Fruit fly (Drosophila melanogaster) whole organism, embryonic: ENCODE measurements around the gene Mul1.

Source experiments
- Antp ChIP-seq: fragments of 200-800 bp; sonication (Bioruptor generic); optimal IDR thresholded peaks from 3 replicates; lab custom pipeline; 2016; ENCODE audit warnings: missing biosample characterization, missing genetic modification characterization
- B-H1 ChIP-seq: fragments of 200-800 bp; sonication (Bioruptor generic); IDR thresholded peaks from 3 replicates; pipeline ENCODE4 v1.3.6; 2022; ENCODE audit warnings: missing biosample characterization, missing genetic modification characterization
- CG10209 ChIP-seq: fragments of 200-800 bp; sonication (Bioruptor generic); optimal IDR thresholded peaks from 3 replicates; lab custom pipeline; 2017; ENCODE audit warnings: missing biosample characterization, mild to moderate bottlenecking, missing genetic modification characterization, missing genetic modification reagents
- CG11504 ChIP-seq: fragments of 200-800 bp; sonication (Bioruptor generic); optimal IDR thresholded peaks from 3 replicates; lab custom pipeline; 2019; ENCODE audit warnings: missing biosample characterization, mild to moderate bottlenecking, missing genetic modification characterization, moderate library complexity
- CG12071 ChIP-seq: fragments of 200-800 bp; sonication (Bioruptor generic); optimal IDR thresholded peaks from 3 replicates; lab custom pipeline; 2018; ENCODE audit warnings: missing biosample characterization, mild to moderate bottlenecking, missing genetic modification characterization
- CG12659 ChIP-seq: fragments of 200-800 bp; sonication (Bioruptor generic); optimal IDR thresholded peaks from 3 replicates; lab custom pipeline; 2017; ENCODE audit warnings: mild to moderate bottlenecking, missing biosample characterization, missing genetic modification reagents, missing genetic modification characterization
- CG13894 ChIP-seq: fragments of 200-800 bp; sonication (Bioruptor generic); optimal IDR thresholded peaks from 3 replicates; lab custom pipeline; 2018; ENCODE audit warnings: missing biosample characterization, mild to moderate bottlenecking, missing genetic modification characterization, moderate library complexity
- CG14014 ChIP-seq: fragments of 200-800 bp; sonication (Bioruptor generic); IDR thresholded peaks from 2 replicates; pipeline ENCODE4 v1.3.6; 2022; ENCODE audit warnings: missing biosample characterization, missing genetic modification characterization
- CG15514 ChIP-seq: fragments of 200-800 bp; sonication (Bioruptor generic); optimal IDR thresholded peaks from 3 replicates; lab custom pipeline; 2017; ENCODE audit warnings: missing biosample characterization, missing genetic modification characterization, mild to moderate bottlenecking, moderate library complexity, missing genetic modification reagents
- CG15696 ChIP-seq: fragments of 200-800 bp; sonication (Bioruptor generic); optimal IDR thresholded peaks from 2 replicates; lab custom pipeline; 2019; ENCODE audit warnings: missing biosample characterization, mild to moderate bottlenecking, missing genetic modification characterization, moderate library complexity
- CG17359 ChIP-seq: fragments of 200-800 bp; sonication (Bioruptor generic); optimal IDR thresholded peaks from 3 replicates; lab custom pipeline; 2018; ENCODE audit warnings: missing biosample characterization, mild to moderate bottlenecking, missing genetic modification characterization, moderate library complexity
- CG17361 ChIP-seq: fragments of 200-800 bp; sonication (Bioruptor generic); IDR thresholded peaks from 3 replicates; pipeline ENCODE4 v1.3.6; 2022; ENCODE audit warnings: missing biosample characterization, missing genetic modification characterization
- CG2678 ChIP-seq: fragments of 200-800 bp; sonication (Bioruptor generic); optimal IDR thresholded peaks from 3 replicates; lab custom pipeline; 2019; ENCODE audit warnings: missing biosample characterization, mild to moderate bottlenecking, missing genetic modification characterization, moderate library complexity
- CG6689 ChIP-seq: fragments of 200-800 bp; sonication (Bioruptor generic); IDR thresholded peaks from 2 replicates; pipeline ENCODE4 v1.3.6; 2022; ENCODE audit warnings: missing biosample characterization, missing genetic modification characterization
- CG7839 ChIP-seq: fragments of 200-800 bp; sonication (Bioruptor generic); optimal IDR thresholded peaks from 3 replicates; lab custom pipeline; 2018; ENCODE audit warnings: missing biosample characterization, mild to moderate bottlenecking, missing genetic modification characterization, moderate library complexity
- CG8281 ChIP-seq: fragments of 200-800 bp; sonication (Bioruptor generic); optimal IDR thresholded peaks from 2 replicates; lab custom pipeline; 2018; ENCODE audit warnings: missing biosample characterization, mild to moderate bottlenecking, missing genetic modification characterization, moderate library complexity
- CG8478 ChIP-seq: fragments of >200 bp; optimal IDR thresholded peaks from 2 replicates; lab custom pipeline; 2018
- CG9727 ChIP-seq: fragments of 200-800 bp; sonication (Bioruptor generic); optimal IDR thresholded peaks from 3 replicates; lab custom pipeline; 2017; ENCODE audit warnings: missing biosample characterization, mild to moderate bottlenecking, missing genetic modification characterization
- Camta ChIP-seq: fragments of 200-800 bp; sonication (Bioruptor generic); optimal IDR thresholded peaks from 2 replicates; lab custom pipeline; 2016; ENCODE audit warnings: missing biosample characterization, missing genetic modification characterization
- CoRest ChIP-seq: fragments of 200-800 bp; sonication (Bioruptor generic); optimal IDR thresholded peaks from 3 replicates; lab custom pipeline; 2018; ENCODE audit warnings: missing biosample characterization, mild to moderate bottlenecking, missing genetic modification characterization, moderate library complexity
- D19A ChIP-seq: fragments of 200-800 bp; optimal IDR thresholded peaks from 3 replicates; lab custom pipeline; 2019; ENCODE audit warnings: missing biosample characterization, mild to moderate bottlenecking, missing genetic modification characterization, moderate library complexity
- D19B ChIP-seq: fragments of 200-800 bp; sonication (Bioruptor generic); optimal IDR thresholded peaks from 2 replicates; lab custom pipeline; 2017; ENCODE audit warnings: missing biosample characterization, mild to moderate bottlenecking, missing genetic modification characterization
- Dek ChIP-seq: fragments of 200-800 bp; sonication (Bioruptor generic); optimal IDR thresholded peaks from 3 replicates; lab custom pipeline; 2019; ENCODE audit warnings: missing biosample characterization, mild to moderate bottlenecking, missing genetic modification characterization, moderate library complexity
- GATAe ChIP-seq: fragments of 200-800 bp; sonication (Bioruptor generic); conservative IDR thresholded peaks from 2 replicates; pipeline ENCODE4 v1.3.6; 2022; ENCODE audit warnings: missing biosample characterization, missing genetic modification characterization
- Hmr ChIP-seq: fragments of 200-800 bp; sonication (Bioruptor generic); optimal IDR thresholded peaks from 3 replicates; lab custom pipeline; 2017; ENCODE audit warnings: mild to moderate bottlenecking, missing biosample characterization, missing genetic modification reagents, missing genetic modification characterization
- Kr ChIP-seq: fragments of 200-800 bp; sonication (Bioruptor generic); optimal IDR thresholded peaks from 2 replicates; lab custom pipeline; 2017; ENCODE audit warnings: missing biosample characterization, mild to moderate bottlenecking, missing genetic modification characterization
- Sox102F ChIP-seq: fragments of 200-800 bp; sonication (Bioruptor generic); optimal IDR thresholded peaks from 2 replicates; lab custom pipeline; 2018; ENCODE audit warnings: missing biosample characterization, mild to moderate bottlenecking, missing genetic modification characterization, moderate library complexity
- ap ChIP-seq: fragments of 200-800 bp; sonication (Bioruptor generic); IDR thresholded peaks from 2 replicates; pipeline ENCODE4 v1.3.6; 2022; ENCODE audit warnings: missing biosample characterization, missing genetic modification characterization
- ash1 ChIP-seq: fragments of 200-800 bp; sonication (Bioruptor generic); optimal IDR thresholded peaks from 2 replicates; lab custom pipeline; 2018; ENCODE audit warnings: missing biosample characterization, mild to moderate bottlenecking, missing genetic modification characterization
- az2 ChIP-seq: fragments of 200-800 bp; sonication (Bioruptor generic); optimal IDR thresholded peaks from 3 replicates; lab custom pipeline; 2016; ENCODE audit warnings: missing biosample characterization, missing genetic modification characterization
- chinmo ChIP-seq: fragments of 200-800 bp; sonication (Bioruptor generic); IDR thresholded peaks from 4 replicates; pipeline ENCODE4 v1.3.6; 2022; ENCODE audit warnings: missing biosample characterization, missing genetic modification characterization; ENCODE audit not compliant: partially characterized antibody
- dmrt11E ChIP-seq: fragments of 200-800 bp; sonication (Bioruptor generic); optimal IDR thresholded peaks from 3 replicates; lab custom pipeline; 2018; ENCODE audit warnings: missing biosample characterization, mild to moderate bottlenecking, missing genetic modification characterization, moderate library complexity
- dmrt99B ChIP-seq: fragments of 200-800 bp; sonication (Bioruptor generic); optimal IDR thresholded peaks from 2 replicates; lab custom pipeline; 2018; ENCODE audit warnings: missing biosample characterization, mild to moderate bottlenecking, missing genetic modification characterization, moderate library complexity
- fd96Cb ChIP-seq: fragments of 200-800 bp; sonication (Bioruptor generic); optimal IDR thresholded peaks from 2 replicates; lab custom pipeline; 2018; ENCODE audit warnings: missing biosample characterization, mild to moderate bottlenecking, missing genetic modification characterization, moderate library complexity
- gcm2 ChIP-seq: fragments of 200-800 bp; sonication (Bioruptor generic); optimal IDR thresholded peaks from 2 replicates; lab custom pipeline; 2016; ENCODE audit warnings: missing biosample characterization, missing genetic modification characterization
- grau ChIP-seq: fragments of 200-800 bp; optimal IDR thresholded peaks from 3 replicates; lab custom pipeline; 2019; ENCODE audit warnings: missing biosample characterization, mild to moderate bottlenecking, missing genetic modification characterization, moderate library complexity
- ham ChIP-seq: fragments of 200-800 bp; sonication (Bioruptor generic); IDR thresholded peaks from 2 replicates; pipeline ENCODE4 v1.3.6; 2022; ENCODE audit warnings: missing biosample characterization, missing genetic modification characterization
- her ChIP-seq: fragments of 200-800 bp; sonication (Bioruptor generic); optimal IDR thresholded peaks from 2 replicates; lab custom pipeline; 2016; ENCODE audit warnings: missing biosample characterization, missing genetic modification characterization
- knrl ChIP-seq: fragments of 200-800 bp; sonication (Bioruptor generic); IDR thresholded peaks from 3 replicates; pipeline ENCODE4 v1.3.6; 2022; ENCODE audit warnings: missing biosample characterization, missing genetic modification characterization; ENCODE audit not compliant: partially characterized antibody
- lab ChIP-seq: fragments of 200-800 bp; sonication (Bioruptor generic); optimal IDR thresholded peaks from 3 replicates; lab custom pipeline; 2017; ENCODE audit warnings: missing biosample characterization, missing genetic modification characterization, mild to moderate bottlenecking, moderate library complexity, missing genetic modification reagents
- lola ChIP-seq, 3 experiments: fragments of >200 bp in 2 of 3; fragments of 200-800 bp in 1 of 3; sonication (Bioruptor generic) in 1 of 3; optimal IDR thresholded peaks; 2 replicates each; lab custom pipeline; 2017 to 2019; ENCODE audit warnings: missing biosample characterization in 3 of 3, missing genetic modification characterization in 3 of 3, mild to moderate bottlenecking in 1 of 3, moderate library complexity in 1 of 3
- nau ChIP-seq: fragments of 200-800 bp; sonication (Bioruptor generic); optimal IDR thresholded peaks from 3 replicates; lab custom pipeline; 2017; ENCODE audit warnings: missing biosample characterization, mild to moderate bottlenecking, missing genetic modification characterization, missing genetic modification reagents
- nmo ChIP-seq: fragments of 200-800 bp; sonication (Bioruptor generic); optimal IDR thresholded peaks from 2 replicates; lab custom pipeline; 2018; ENCODE audit warnings: missing biosample characterization, mild to moderate bottlenecking, missing genetic modification characterization, moderate library complexity
- onecut ChIP-seq: fragments of 200-800 bp; sonication (Bioruptor generic); IDR thresholded peaks from 2 replicates; pipeline ENCODE4 v1.3.6; 2022; ENCODE audit warnings: missing biosample characterization, missing genetic modification characterization
- org-1 ChIP-seq: fragments of 200-800 bp; sonication (Bioruptor generic); optimal IDR thresholded peaks from 2 replicates; lab custom pipeline; 2017; ENCODE audit warnings: missing biosample characterization, missing genetic modification characterization
- salm ChIP-seq: fragments of 200-800 bp; sonication (Bioruptor generic); optimal IDR thresholded peaks from 2 replicates; lab custom pipeline; 2018; ENCODE audit warnings: missing biosample characterization, mild to moderate bottlenecking, missing genetic modification characterization
- scrt ChIP-seq: fragments of 200-800 bp; sonication (Bioruptor generic); optimal IDR thresholded peaks from 2 replicates; lab custom pipeline; 2018; ENCODE audit warnings: missing biosample characterization, mild to moderate bottlenecking, missing genetic modification characterization, moderate library complexity
- slp2 ChIP-seq: fragments of 200-800 bp; sonication (Bioruptor generic); optimal IDR thresholded peaks from 2 replicates; lab custom pipeline; 2016; ENCODE audit warnings: missing biosample characterization, missing genetic modification characterization
- trem ChIP-seq: fragments of 200-800 bp; optimal IDR thresholded peaks from 3 replicates; lab custom pipeline; 2019; ENCODE audit warnings: missing biosample characterization, mild to moderate bottlenecking, missing genetic modification characterization, moderate library complexity

Mul1 gene

DNA sequence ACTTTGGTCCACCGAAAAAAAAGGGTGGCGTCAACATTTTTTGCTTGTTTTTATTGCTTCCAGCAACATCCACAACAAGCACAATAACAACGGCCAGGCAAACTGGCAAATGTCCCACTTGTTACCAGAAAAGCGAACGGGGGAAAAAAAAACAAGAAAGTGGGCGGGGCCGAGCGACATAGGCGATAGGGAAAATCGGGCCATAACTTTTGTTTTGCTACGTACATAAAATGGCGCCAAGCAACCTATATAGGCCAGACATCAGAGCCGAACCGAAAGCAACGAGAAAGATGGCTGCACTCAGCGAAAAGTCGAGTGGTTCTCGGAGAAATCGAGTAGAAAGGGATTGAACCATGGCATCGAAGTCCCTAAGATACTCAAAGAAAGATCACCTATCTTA, 14.0 kb upstream of the Mul1 start (continued):
- peak; percentile 62 for TF ChIP-seq CG13894 (tag; lab: Kevin White, UChicago)
- 0 out of 3 replicates have a peak, but pooled peaks have one; percentile 37 for TF ChIP-seq CG17361
- peak; percentile 3 for TF ChIP-seq CG9727 (GFP tag; lab: Kevin White, UChicago)
- TF ChIP-seq Antp (GFP tag; lab: Kevin White, UChicago), result no peak
- peak; percentile 38 for TF ChIP-seq grau (tag; lab: Kevin White, UChicago)
- no peak for TF ChIP-seq CG8478 (lab: Kevin White, UChicago)
- TF ChIP-seq dmrt99B, result peak; percentile 41
- TF ChIP-seq CG8281 (tag; lab: Kevin White, UChicago), result no peak
- TF ChIP-seq Kr, result no peak
- no peak for TF ChIP-seq trem
- TF ChIP-seq Sox102F, result peak; percentile 7
- TF ChIP-seq CG15514 (GFP tag; lab: Kevin White, UChicago), result no peak
- no peak for TF ChIP-seq CG6689 (GFP tag; lab: Robert Waterston, UW)
- TF ChIP-seq slp2 (GFP tag; lab: Kevin White, UChicago), result no peak
- no peak for TF ChIP-seq CG15696
- peak; percentile 5 for TF ChIP-seq CG12659
- peak; percentile 22 for TF ChIP-seq CG2678 (tag; lab: Kevin White, UChicago)
- TF ChIP-seq CG10209 (GFP tag; lab: Kevin White, UChicago), result peak; percentile 21
- TF ChIP-seq az2 (GFP tag; lab: Kevin White, UChicago), result peak; percentile 4
- TF ChIP-seq CoRest (tag; lab: Kevin White, UChicago), result peak; percentile 7
- TF ChIP-seq scrt (GFP tag; lab: Kevin White, UChicago), result peak; percentile 77

DNA sequence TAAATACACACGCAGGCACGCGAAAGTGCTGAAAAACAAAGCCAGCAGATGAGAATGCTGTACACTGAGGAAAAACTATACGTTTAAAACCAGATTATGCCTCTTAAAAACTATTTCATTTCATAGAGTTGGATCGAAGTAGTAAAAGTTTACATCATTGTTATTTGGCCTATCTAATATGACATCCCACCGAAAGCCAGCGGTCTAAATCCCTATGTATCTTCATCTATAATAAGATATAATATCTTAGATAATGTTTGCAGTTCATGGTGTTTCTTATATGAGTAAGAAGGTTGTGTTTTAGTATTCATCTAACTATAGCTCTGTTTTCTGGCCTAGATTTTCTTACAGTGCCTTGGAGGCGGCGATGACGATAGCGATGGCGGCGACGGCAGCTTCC, 11.1 kb upstream of the Mul1 start:
- peak; percentile 0 for TF ChIP-seq nau (GFP tag; lab: Kevin White, UChicago)
- TF ChIP-seq GATAe, result no peak
- TF ChIP-seq B-H1 (GFP tag; lab: Robert Waterston, UW), result no peak
- TF ChIP-seq CG6689 (GFP tag; lab: Robert Waterston, UW), result no peak
- TF ChIP-seq chinmo (GFP tag; lab: Robert Waterston, UW), result no peak
- TF ChIP-seq CG12071, result no peak
- TF ChIP-seq D19A (tag; lab: Kevin White, UChicago), result peak; percentile 12
- TF ChIP-seq her (GFP tag; lab: Kevin White, UChicago), result no peak
- TF ChIP-seq Hmr, result peak; percentile 47
- no peak for TF ChIP-seq lola (GFP tag; optimal IDR thresholded peaks at IDR 0.05; lab: Kevin White, UChicago)
- TF ChIP-seq Camta (GFP tag; lab: Kevin White, UChicago), result no peak
- TF ChIP-seq ham (GFP tag; lab: Robert Waterston, UW), result no peak
- no peak for TF ChIP-seq CG12659
- no peak for TF ChIP-seq slp2 (GFP tag; lab: Kevin White, UChicago)
- TF ChIP-seq lab, result peak; percentile 44
- TF ChIP-seq ash1, result no peak
- no peak for TF ChIP-seq D19B (GFP tag; lab: Kevin White, UChicago)
- no peak for TF ChIP-seq Dek (tag; lab: Kevin White, UChicago)
- TF ChIP-seq org-1 (GFP tag; lab: Kevin White, UChicago), result peak; percentile 20
- peak; percentile 12 for TF ChIP-seq nmo
- no peak for TF ChIP-seq onecut (GFP tag; lab: Robert Waterston, UW)
- TF ChIP-seq CG14014 (GFP tag; lab: Robert Waterston, UW), result no peak
- no peak for TF ChIP-seq salm (tag; lab: Kevin White, UChicago)
- no peak for TF ChIP-seq CG8281 (tag; lab: Kevin White, UChicago)
- TF ChIP-seq CG17359 (tag; lab: Kevin White, UChicago), result peak; percentile 14
- TF ChIP-seq ap (GFP tag; lab: Robert Waterston, UW), result no peak
- peak; percentile 15 for TF ChIP-seq CG15514 (GFP tag; lab: Kevin White, UChicago)
- peak; percentile 38 for TF ChIP-seq CG7839 (tag; lab: Kevin White, UChicago)
- TF ChIP-seq knrl (GFP tag; lab: Robert Waterston, UW), result no peak
- peak; percentile 13 for TF ChIP-seq fd96Cb (tag; lab: Kevin White, UChicago)
- no peak for TF ChIP-seq dmrt11E (tag; lab: Kevin White, UChicago)
- TF ChIP-seq CG11504, result peak; percentile 59
- TF ChIP-seq gcm2 (GFP tag; lab: Kevin White, UChicago), result no peak
